Worm (Caenorhabditis elegans) whole organism, L3 larva: Measurements from ENCODE around the gene erh-1.

Experiments
- R02D3.7 ChIP-seq: fragments of 150-350 bp; optimal IDR thresholded peaks from 2 replicates; lab custom pipeline; 2014; ENCODE audit warnings: missing biosample characterization, missing genetic modification characterization
- ZK546.5 ChIP-seq: sonication (generic microtip); optimal IDR thresholded peaks from 2 replicates; lab custom pipeline; 2017; ENCODE audit warnings: missing biosample characterization, missing genetic modification characterization
- aly-2 ChIP-seq: fragments of 150-350 bp; optimal IDR thresholded peaks from 2 replicates; lab custom pipeline; 2014; ENCODE audit warnings: missing biosample characterization, missing genetic modification characterization
- ama-1 ChIP-seq: fragments of 150-350 bp; optimal IDR thresholded peaks from 2 replicates; lab custom pipeline; 2018
- ceh-16 ChIP-seq: sonication (generic microtip); optimal IDR thresholded peaks from 2 replicates; lab custom pipeline; 2017; ENCODE audit warnings: missing biosample characterization, missing genetic modification characterization
- ceh-28 ChIP-seq: fragments of 150-350 bp; optimal IDR thresholded peaks from 2 replicates; lab custom pipeline; 2014; ENCODE audit warnings: missing biosample characterization, missing genetic modification reagents, missing genetic modification characterization
- ceh-82 ChIP-seq: fragments of 150-350 bp; optimal IDR thresholded peaks from 2 replicates; lab custom pipeline; 2014; ENCODE audit warnings: missing biosample characterization, missing genetic modification characterization
- ceh-9 ChIP-seq: sonication (generic microtip); optimal IDR thresholded peaks from 2 replicates; lab custom pipeline; 2018; ENCODE audit warnings: missing biosample characterization, missing genetic modification characterization
- daf-12 ChIP-seq: fragments of 150-350 bp; optimal IDR thresholded peaks from 2 replicates; lab custom pipeline; 2014; ENCODE audit warnings: missing biosample characterization, missing genetic modification reagents, missing genetic modification characterization
- elt-1 ChIP-seq: fragments of 150-350 bp; optimal IDR thresholded peaks from 2 replicates; lab custom pipeline; 2014; ENCODE audit warnings: missing biosample characterization, missing genetic modification characterization
- elt-2 ChIP-seq: sonication (generic microtip); optimal IDR thresholded peaks from 2 replicates; lab custom pipeline; 2016; ENCODE audit warnings: missing genetic modification reagents, mild to moderate bottlenecking, missing genetic modification characterization, missing compliant biosample characterization
- eor-1 ChIP-seq, 2 experiments: fragments of 150-350 bp; optimal IDR thresholded peaks; 2 replicates each; lab custom pipeline; 2014 to 2018; ENCODE audit warnings: missing biosample characterization in 2 of 2, missing genetic modification characterization in 2 of 2
- fkh-10 ChIP-seq: sonication (generic microtip); optimal IDR thresholded peaks from 2 replicates; lab custom pipeline; 2017; ENCODE audit warnings: missing biosample characterization, missing genetic modification reagents, missing genetic modification characterization
- fos-1 ChIP-seq: fragments of 150-350 bp; optimal IDR thresholded peaks from 2 replicates; lab custom pipeline; 2014; ENCODE audit warnings: missing biosample characterization, missing genetic modification characterization
- hmg-11 ChIP-seq: sonication (generic microtip); optimal IDR thresholded peaks from 2 replicates; lab custom pipeline; 2016; ENCODE audit warnings: missing genetic modification characterization, missing compliant biosample characterization
- jun-1 ChIP-seq: fragments of 150-350 bp; optimal IDR thresholded peaks from 2 replicates; lab custom pipeline; 2014; ENCODE audit warnings: missing biosample characterization, missing genetic modification reagents, missing genetic modification characterization
- lin-15B ChIP-seq: fragments of 150-350 bp; optimal IDR thresholded peaks from 2 replicates; lab custom pipeline; 2014; ENCODE audit warnings: missing biosample characterization, missing genetic modification characterization
- lin-39 ChIP-seq: fragments of 150-350 bp; optimal IDR thresholded peaks from 2 replicates; lab custom pipeline; 2018; ENCODE audit warnings: missing biosample characterization, missing genetic modification reagents, missing genetic modification characterization
- lsy-12 ChIP-seq: sonication (generic microtip); optimal IDR thresholded peaks from 2 replicates; lab custom pipeline; 2016; ENCODE audit warnings: mild to moderate bottlenecking, missing genetic modification characterization, missing compliant biosample characterization
- mdl-1 ChIP-seq: fragments of 150-350 bp; optimal IDR thresholded peaks from 2 replicates; lab custom pipeline; 2014; ENCODE audit warnings: missing biosample characterization, missing genetic modification characterization
- nfya-1 ChIP-seq: sonication (generic microtip); optimal IDR thresholded peaks from 2 replicates; lab custom pipeline; 2017; ENCODE audit warnings: missing genetic modification characterization, mild to moderate bottlenecking, missing compliant biosample characterization, antibody characterized with exemption, moderate library complexity; ENCODE audit not compliant: insufficient read depth
- nhr-12 ChIP-seq: fragments of 150-350 bp; optimal IDR thresholded peaks from 2 replicates; lab custom pipeline; 2014; ENCODE audit warnings: missing biosample characterization, missing genetic modification characterization
- nhr-23 ChIP-seq: fragments of 150-350 bp; optimal IDR thresholded peaks from 2 replicates; lab custom pipeline; 2014; ENCODE audit warnings: missing biosample characterization, missing genetic modification reagents, missing genetic modification characterization
- nhr-237 ChIP-seq: fragments of 150-350 bp; optimal IDR thresholded peaks from 2 replicates; lab custom pipeline; 2014; ENCODE audit warnings: missing biosample characterization, missing genetic modification characterization
- nhr-25 ChIP-seq: sonication (generic microtip); optimal IDR thresholded peaks from 2 replicates; lab custom pipeline; 2017; ENCODE audit warnings: missing biosample characterization, missing genetic modification characterization
- nhr-28 ChIP-seq: fragments of 150-350 bp; optimal IDR thresholded peaks from 2 replicates; lab custom pipeline; 2014; ENCODE audit warnings: missing biosample characterization, missing genetic modification characterization
- nhr-43 ChIP-seq: sonication (generic microtip); optimal IDR thresholded peaks from 2 replicates; lab custom pipeline; 2016; ENCODE audit warnings: mild to moderate bottlenecking, missing genetic modification characterization, missing compliant biosample characterization; ENCODE audit not compliant: poor library complexity, severe bottlenecking
- nhr-67 ChIP-seq: fragments of 150-350 bp; optimal IDR thresholded peaks from 2 replicates; lab custom pipeline; 2014; ENCODE audit warnings: missing biosample characterization, missing genetic modification characterization
- nhr-76 ChIP-seq: fragments of 150-350 bp; sonication (generic microtip); optimal IDR thresholded peaks from 5 replicates; lab custom pipeline; 2014; ENCODE audit warnings: missing biosample characterization, missing genetic modification characterization
- nhr-77 ChIP-seq: fragments of 150-350 bp; optimal IDR thresholded peaks from 2 replicates; lab custom pipeline; 2014; ENCODE audit warnings: missing biosample characterization, missing genetic modification characterization
- pha-4 ChIP-seq: fragments of 150-350 bp; optimal IDR thresholded peaks from 2 replicates; lab custom pipeline; 2014; ENCODE audit warnings: missing biosample characterization, missing genetic modification reagents, missing genetic modification characterization
- pqm-1 ChIP-seq: fragments of 150-350 bp; optimal IDR thresholded peaks from 2 replicates; lab custom pipeline; 2017; ENCODE audit warnings: missing biosample characterization, missing genetic modification characterization, inconsistent platforms
- sea-2 ChIP-seq: fragments of 150-350 bp; sonication (generic microtip); optimal IDR thresholded peaks from 4 replicates; lab custom pipeline; 2014; ENCODE audit warnings: missing biosample characterization, missing genetic modification reagents, missing genetic modification characterization
- skn-1 ChIP-seq: fragments of 150-350 bp; optimal IDR thresholded peaks from 2 replicates; lab custom pipeline; 2014; ENCODE audit warnings: missing biosample characterization, missing genetic modification characterization
- snpc-4 ChIP-seq: fragments of 150-350 bp; optimal IDR thresholded peaks from 2 replicates; lab custom pipeline; 2014; ENCODE audit warnings: missing biosample characterization, missing genetic modification characterization
- tbx-2 ChIP-seq: sonication (generic microtip); optimal IDR thresholded peaks from 2 replicates; lab custom pipeline; 2016; ENCODE audit warnings: mild to moderate bottlenecking, missing genetic modification characterization, missing compliant biosample characterization
- unc-39 ChIP-seq: sonication (generic microtip); optimal IDR thresholded peaks from 4 replicates; lab custom pipeline; 2017; ENCODE audit warnings: missing biosample characterization, missing genetic modification characterization
- unc-62 ChIP-seq: fragments of 150-350 bp; sonication (generic microtip); optimal IDR thresholded peaks from 4 replicates; lab custom pipeline; 2014; ENCODE audit warnings: missing biosample characterization, missing genetic modification reagents, missing genetic modification characterization
- ztf-11 ChIP-seq: fragments of 150-350 bp; optimal IDR thresholded peaks from 2 replicates; lab custom pipeline; 2014; ENCODE audit warnings: missing biosample characterization, missing genetic modification characterization
- ztf-4 ChIP-seq: fragments of 150-350 bp; optimal IDR thresholded peaks from 2 replicates; lab custom pipeline; 2014; ENCODE audit warnings: missing biosample characterization, missing genetic modification characterization

Gene erh-1

DNA sequence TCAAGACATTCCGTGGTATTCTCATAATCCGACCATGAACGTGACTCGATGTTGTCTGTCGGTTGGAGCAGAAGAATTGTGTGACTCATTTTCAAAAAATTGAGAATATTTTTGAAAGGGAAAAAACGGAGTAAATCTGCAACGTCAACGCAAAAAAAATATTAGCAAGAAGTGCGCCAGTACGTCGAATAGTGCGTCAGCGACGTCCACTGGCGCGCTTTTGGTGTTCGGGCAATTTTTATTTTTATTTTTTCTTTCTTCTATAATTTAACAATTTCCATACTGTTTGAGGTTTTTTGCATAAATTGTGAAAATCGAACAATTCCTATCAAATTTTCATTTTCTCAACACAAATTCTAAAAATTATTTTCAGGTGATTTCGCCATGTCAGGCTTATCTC, at the start of gene erh-1, which contains the start of gene lpd-9:
Gene erh-1 (minus strand): TSS at position 204 of the 400 bp plus-strand sequence.
Gene lpd-9 (plus strand): TSS at position 368 of the 400 bp plus-strand sequence.
- TF ChIP-seq sea-2 (no peak), ztf-11 (no peak), snpc-4 (peak; percentile 68), ceh-16 (no peak), eor-1 (tag; optimal IDR thresholded peaks at IDR 0.05; lab: Kevin White, UChicago) (no peak), nhr-23 (peak; percentile 88), ztf-4 (no peak), ama-1 (peak; percentile 27), unc-62 (GFP tag; lab: Kevin White, UChicago) (no peak), tbx-2 (tag; lab: Kevin White, UChicago) (no peak), nhr-43 (tag; lab: Kevin White, UChicago) (peak; percentile 71), fkh-10 (GFP tag; lab: Kevin White, UChicago) (no peak), ceh-28 (peak; percentile 41), aly-2 (no peak), hmg-11 (tag; lab: Kevin White, UChicago) (peak; percentile 76), lin-15B (tag; lab: Kevin White, UChicago) (peak; percentile 72), ceh-82 (tag; lab: Kevin White, UChicago) (no peak), pqm-1 (tag; lab: Kevin White, UChicago) (peak; percentile 48), lsy-12 (tag; lab: Kevin White, UChicago) (peak; percentile 77), skn-1 (tag; lab: Kevin White, UChicago) (peak; percentile 7), daf-12 (no peak), elt-2 (tag; lab: Kevin White, UChicago) (peak; percentile 60), nhr-237 (tag; lab: Kevin White, UChicago) (no peak), ceh-9 (no peak), R02D3.7 (peak; percentile 72), ZK546.5 (no peak), fos-1 (tag; lab: Kevin White, UChicago) (no peak), nfya-1 (tag; lab: Kevin White, UChicago) (peak; percentile 65), nhr-67 (tag; lab: Kevin White, UChicago) (no peak), lin-39 (tag; lab: Kevin White, UChicago) (no peak), nhr-25 (tag; lab: Kevin White, UChicago) (peak; percentile 33), unc-39 (tag; lab: Kevin White, UChicago) (no peak), pha-4 (no peak), nhr-28 (no peak)

DNA sequence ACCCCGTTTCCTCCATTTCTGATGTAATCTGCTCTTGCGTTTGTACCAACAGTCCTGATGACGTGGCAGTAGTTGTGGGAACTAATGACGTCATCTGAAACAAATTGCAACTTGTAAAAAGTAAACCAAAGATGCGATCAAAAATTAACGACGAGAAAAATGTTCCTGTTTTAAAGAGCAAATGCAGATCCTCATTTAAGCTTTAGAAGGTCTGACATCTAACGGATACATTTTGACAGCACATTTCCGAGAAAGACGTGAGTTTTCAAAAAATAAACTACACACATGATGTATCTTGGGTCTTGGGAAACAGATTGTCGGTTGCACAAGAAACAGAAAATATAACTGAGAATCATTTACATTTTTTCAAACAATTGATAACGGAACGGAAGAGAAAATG, 36.6 kb upstream of the erh-1 start, which contains the start of gene H09F14.1:
Gene H09F14.1 (minus strand): TSS at position 101 of the 400 bp plus-strand sequence.
- TF ChIP-seq nhr-67 (tag; lab: Kevin White, UChicago): no peak
- TF ChIP-seq ceh-9: no peak
- TF ChIP-seq eor-1 (tag; optimal IDR thresholded peaks at IDR 0.05; lab: Kevin White, UChicago): no peak
- no peak for TF ChIP-seq nhr-12 (tag; lab: Kevin White, UChicago)
- TF ChIP-seq unc-39 (tag; lab: Kevin White, UChicago): no peak
- no peak for TF ChIP-seq R02D3.7
- TF ChIP-seq ztf-11: no peak
- TF ChIP-seq nhr-23: no peak
- TF ChIP-seq nfya-1 (tag; lab: Kevin White, UChicago): no peak
- no peak for TF ChIP-seq nhr-77 (tag; lab: Kevin White, UChicago)
- TF ChIP-seq fos-1 (tag; lab: Kevin White, UChicago): no peak
- TF ChIP-seq fkh-10 (GFP tag; lab: Kevin White, UChicago): no peak
- TF ChIP-seq snpc-4: no peak
- TF ChIP-seq elt-1 (tag; lab: Kevin White, UChicago): no peak
- no peak for TF ChIP-seq lsy-12 (tag; lab: Kevin White, UChicago)

DNA sequence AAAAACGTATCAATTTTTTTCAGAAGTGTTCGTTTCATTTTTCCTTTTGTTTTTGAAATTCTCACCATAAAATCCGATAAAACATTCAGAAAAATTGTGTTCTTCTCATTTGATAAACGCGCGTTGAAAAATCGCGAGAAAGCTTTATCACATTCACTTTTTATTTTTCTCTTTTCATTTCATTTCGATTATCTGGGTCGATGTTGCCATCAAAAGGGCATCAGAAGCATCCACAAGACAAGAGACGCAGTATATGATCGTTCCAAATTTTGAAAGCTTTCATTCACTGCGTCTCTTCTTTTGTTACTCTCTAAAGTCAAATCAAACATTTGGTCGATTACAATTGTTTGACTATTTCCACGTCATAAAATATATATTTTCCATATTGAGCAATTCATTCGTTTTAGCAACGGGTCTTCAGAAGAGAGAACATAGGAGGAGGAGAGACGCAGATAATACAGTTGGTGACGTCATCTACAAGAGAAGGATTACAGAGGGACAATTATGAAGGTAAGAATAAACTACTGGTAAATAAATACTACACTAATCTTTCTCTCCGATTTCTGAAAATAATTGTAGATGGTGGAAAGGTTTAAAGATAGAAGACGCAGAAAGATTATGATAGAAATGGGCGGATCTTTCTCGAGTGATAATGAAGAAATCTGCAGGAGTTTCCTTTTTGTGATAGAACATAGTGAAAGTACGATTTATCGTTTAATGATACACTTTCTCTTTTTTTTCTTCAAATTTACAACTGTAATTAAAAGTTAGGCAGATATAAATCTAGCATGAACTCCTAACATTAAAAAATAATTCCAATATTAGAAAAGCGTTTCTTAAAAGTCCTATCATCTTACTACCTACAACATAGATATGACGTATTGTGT, 23.4 kb upstream of the erh-1 start, which contains the start of gene H27A22.1:
Gene H27A22.1 (plus strand): TSS at position 505 of the 887 bp plus-strand sequence.
- TF ChIP-seq jun-1 (tag; lab: Kevin White, UChicago) (no peak), nhr-76 (no peak), pqm-1 (tag; lab: Kevin White, UChicago) (no peak), nhr-25 (tag; lab: Kevin White, UChicago) (no peak), nhr-23 (peak; percentile 57), ztf-4 (no peak), mdl-1 (tag; lab: Kevin White, UChicago) (no peak), lin-15B (tag; lab: Kevin White, UChicago) (no peak), tbx-2 (tag; lab: Kevin White, UChicago) (no peak), hmg-11 (tag; lab: Kevin White, UChicago) (no peak), pha-4 (peak; percentile 35), unc-39 (tag; lab: Kevin White, UChicago) (no peak)
- TF ChIP-seq, all 47 proteins: peak for 2
